Fruit fly (Drosophila melanogaster) whole organism, wandering third instar larva: ENCODE results near the gene Mcm7.

ENCODE experiments used
- CG32264 ChIP-seq: fragments of 200-800 bp; sonication (Bioruptor generic); optimal IDR thresholded peaks from 2 replicates; lab custom pipeline; 2016; ENCODE audit warnings: missing biosample characterization, missing genetic modification characterization
- CG9705 ChIP-seq: fragments of 200-800 bp; sonication (Bioruptor generic); optimal IDR thresholded peaks from 2 replicates; lab custom pipeline; 2018; ENCODE audit warnings: missing biosample characterization, mild to moderate bottlenecking, missing genetic modification characterization
- CrebA ChIP-seq: fragments of 200-800 bp; sonication (Bioruptor generic); optimal IDR thresholded peaks from 2 replicates; lab custom pipeline; 2016; ENCODE audit warnings: missing biosample characterization, mild to moderate bottlenecking, missing genetic modification characterization, borderline replicate concordance
- Dfd ChIP-seq: fragments of >200 bp; optimal IDR thresholded peaks from 2 replicates; lab custom pipeline; 2017; ENCODE audit warnings: missing biosample characterization, missing genetic modification characterization
- Dif ChIP-seq: fragments of 200-275, 200-300 bp; sonication (Bioruptor generic); optimal IDR thresholded peaks from 2 replicates; lab custom pipeline; 2018; ENCODE audit warnings: missing biosample characterization, missing genetic modification characterization; ENCODE audit not compliant: partially characterized antibody
- HLH106 ChIP-seq: fragments of 200-800 bp; optimal IDR thresholded peaks from 3 replicates; lab custom pipeline; 2019; ENCODE audit warnings: missing biosample characterization, mild to moderate bottlenecking, missing genetic modification characterization, moderate library complexity
- Hnf4 ChIP-seq: fragments of 200-800 bp; sonication (Bioruptor generic); optimal IDR thresholded peaks from 2 replicates; lab custom pipeline; 2016; ENCODE audit warnings: missing biosample characterization, mild to moderate bottlenecking, missing genetic modification characterization
- Hr78 ChIP-seq: fragments of >200 bp; optimal IDR thresholded peaks from 2 replicates; lab custom pipeline; 2017; ENCODE audit warnings: missing biosample characterization, missing genetic modification characterization
- Hr83 ChIP-seq: fragments of 200-300 bp; sonication (Bioruptor generic); optimal IDR thresholded peaks from 2 replicates; lab custom pipeline; 2016; ENCODE audit warnings: missing biosample characterization, mild to moderate bottlenecking, missing genetic modification characterization, moderate library complexity; ENCODE audit not compliant: poor library complexity, severe bottlenecking
- Mio ChIP-seq: sonication (Bioruptor generic); optimal IDR thresholded peaks from 2 replicates; lab custom pipeline; 2016; ENCODE audit warnings: missing biosample characterization, missing genetic modification characterization
- Myc ChIP-seq: fragments of >200 bp; optimal IDR thresholded peaks from 2 replicates; lab custom pipeline; 2017
- N ChIP-seq: fragments of >200 bp; optimal IDR thresholded peaks from 2 replicates; lab custom pipeline; 2018; ENCODE audit warnings: missing biosample characterization, missing external identifiers, missing genetic modification characterization
- Rel ChIP-seq, 2 experiments: fragments of 200-800 bp; sonication (Bioruptor generic) in 1 of 2; optimal IDR thresholded peaks; 2 replicates in 1 of 2; 3 replicates in 1 of 2; lab custom pipeline; 2016 to 2019; ENCODE audit warnings: mild to moderate bottlenecking in 2 of 2, missing biosample characterization in 2 of 2, missing genetic modification characterization in 2 of 2, moderate library complexity in 1 of 2
- Sp1 ChIP-seq: fragments of 200-800 bp; sonication (Bioruptor generic); optimal IDR thresholded peaks from 3 replicates; lab custom pipeline; 2019; ENCODE audit warnings: missing biosample characterization, mild to moderate bottlenecking, missing genetic modification characterization, moderate library complexity
- br ChIP-seq: fragments of 200-800 bp; sonication (Bioruptor generic); optimal IDR thresholded peaks from 2 replicates; lab custom pipeline; 2016; ENCODE audit warnings: missing biosample characterization, missing genetic modification characterization
- dl ChIP-seq, 2 experiments: fragments of 175-275, 200-275 bp in 1 of 2; fragments of 200-275 bp in 1 of 2; sonication (Bioruptor generic); optimal IDR thresholded peaks; lab custom pipeline; 2018; ENCODE audit warnings: mild to moderate bottlenecking in 2 of 2, missing biosample characterization in 2 of 2, missing genetic modification characterization in 2 of 2, moderate library complexity in 2 of 2; ENCODE audit not compliant: partially characterized antibody in 2 of 2, insufficient read depth in 1 of 2
- dmrt93B ChIP-seq: fragments of 200-800 bp; sonication (Bioruptor generic); optimal IDR thresholded peaks from 2 replicates; lab custom pipeline; 2018; ENCODE audit warnings: missing biosample characterization, mild to moderate bottlenecking, missing genetic modification characterization
- dsf ChIP-seq: sonication (Bioruptor generic); optimal IDR thresholded peaks from 2 replicates; lab custom pipeline; 2016; ENCODE audit warnings: missing biosample characterization, missing genetic modification characterization, borderline replicate concordance
- foxo ChIP-seq, 2 experiments: fragments of 200-800 bp; sonication (Bioruptor generic); optimal IDR thresholded peaks; 2 replicates in 1 of 2; 3 replicates in 1 of 2; lab custom pipeline; 2016 to 2017; ENCODE audit warnings: missing biosample characterization in 2 of 2, missing genetic modification characterization in 2 of 2
- fru ChIP-seq: fragments of 200-800 bp; sonication (Bioruptor generic); optimal IDR thresholded peaks from 3 replicates; lab custom pipeline; 2016; ENCODE audit warnings: missing biosample characterization, mild to moderate bottlenecking, missing genetic modification characterization
- jim ChIP-seq: fragments of 175-275, 200-325 bp; sonication (Bioruptor generic); optimal IDR thresholded peaks from 2 replicates; lab custom pipeline; 2016; ENCODE audit warnings: missing biosample characterization, mild to moderate bottlenecking, missing genetic modification characterization
- pan ChIP-seq: fragments of >200 bp; optimal IDR thresholded peaks from 2 replicates; lab custom pipeline; 2017
- rgr ChIP-seq: fragments of 200-800 bp; sonication (Bioruptor generic); optimal IDR thresholded peaks from 3 replicates; lab custom pipeline; 2016; ENCODE audit warnings: missing biosample characterization, mild to moderate bottlenecking, missing genetic modification characterization
- sage ChIP-seq: fragments of 200-800 bp; sonication (Bioruptor generic); optimal IDR thresholded peaks from 2 replicates; lab custom pipeline; 2016; ENCODE audit warnings: missing biosample characterization, mild to moderate bottlenecking, missing genetic modification characterization
- usp ChIP-seq: fragments of >200 bp; optimal IDR thresholded peaks from 2 replicates; lab custom pipeline; 2017; ENCODE audit warnings: missing biosample characterization, missing genetic modification characterization
- woc ChIP-seq: sonication (Bioruptor generic); optimal IDR thresholded peaks from 2 replicates; lab custom pipeline; 2016; ENCODE audit warnings: missing biosample characterization, mild to moderate bottlenecking, missing genetic modification characterization

The Mcm7 gene

DNA sequence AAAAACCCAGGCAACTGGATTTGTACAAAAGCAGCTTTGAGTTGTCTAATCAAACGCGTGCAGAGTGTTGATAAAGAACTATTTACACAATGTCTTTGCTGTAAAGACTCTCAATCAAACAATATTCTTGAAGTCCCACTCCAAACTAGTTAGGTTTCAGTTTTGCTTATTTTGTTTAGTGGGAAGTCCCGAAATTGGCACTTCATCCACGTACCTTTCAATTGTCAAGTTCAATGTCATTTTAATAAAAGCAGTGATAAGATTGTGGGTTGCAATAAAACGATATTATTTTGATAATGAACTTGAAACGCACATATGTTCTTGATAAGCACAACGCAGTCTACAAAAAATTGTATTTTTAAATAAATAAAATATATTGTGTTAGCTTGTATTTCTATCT is 34.5 kb upstream of the Mcm7 start:
- TF ChIP-seq rgr (GFP tag; lab: Kevin White, UChicago) (no peak), dsf (GFP tag; lab: Kevin White, UChicago) (no peak), woc (GFP tag; lab: Kevin White, UChicago) (no peak), Rel (GFP tag; optimal IDR thresholded peaks at IDR 0.05; lab: Kevin White, UChicago) (no peak), Rel (tag; optimal IDR thresholded peaks at IDR 0.05; lab: Kevin White, UChicago) (peak; percentile 98), dl (GFP tag; optimal IDR thresholded peaks at IDR 0.05; lab: Kevin White, UChicago; ENCODE audit: insufficient read depth in 1 of 2, partially characterized antibody in 2 of 2) (no peak)
- TF ChIP-seq, all 38 proteins: peak for 1

DNA sequence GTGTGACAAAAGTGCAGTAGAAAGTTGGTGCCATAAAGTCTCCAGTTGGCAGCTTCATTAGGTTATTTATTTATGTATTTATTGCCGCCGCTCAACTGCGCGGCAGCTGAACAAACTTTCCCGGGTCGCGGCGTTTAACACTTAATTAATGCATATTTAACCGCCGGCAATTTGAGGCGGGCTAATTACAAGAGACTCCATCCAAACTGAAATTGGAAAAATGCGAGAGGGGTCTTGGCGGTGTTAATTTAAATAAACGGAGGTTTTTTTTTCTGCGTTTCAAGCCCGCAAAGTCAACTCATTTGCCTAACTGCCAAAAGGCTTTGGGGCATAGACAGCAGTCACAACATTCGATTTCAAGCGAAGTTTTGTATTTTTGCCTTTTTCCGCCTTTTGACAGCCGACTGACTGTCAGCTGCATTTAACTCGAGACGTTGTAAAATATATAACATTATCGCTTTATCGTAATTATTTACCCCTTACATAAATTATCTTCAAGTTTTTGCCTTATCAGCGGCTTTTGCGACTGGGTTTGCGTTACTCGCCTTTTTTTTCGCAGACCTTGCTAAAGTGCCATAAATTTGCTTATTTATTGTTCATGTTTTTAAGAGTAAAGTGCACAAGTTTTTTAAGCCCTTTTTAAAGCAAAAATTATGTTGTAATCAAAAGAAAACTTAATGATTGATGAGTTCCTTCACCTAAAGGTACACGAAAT is 33.6 kb upstream of the Mcm7 start:
- no peak for TF ChIP-seq CG32264 (GFP tag; lab: Kevin White, UChicago)
- TF ChIP-seq CrebA (GFP tag; lab: Kevin White, UChicago), result no peak
- TF ChIP-seq Sp1 (GFP tag; lab: Kevin White, UChicago), result no peak
- TF ChIP-seq fru (GFP tag; lab: Kevin White, UChicago), result no peak
- TF ChIP-seq sage, result no peak
- no peak for TF ChIP-seq pan (lab: Kevin White, UChicago)
- TF ChIP-seq usp (GFP tag; lab: Kevin White, UChicago), result no peak

DNA sequence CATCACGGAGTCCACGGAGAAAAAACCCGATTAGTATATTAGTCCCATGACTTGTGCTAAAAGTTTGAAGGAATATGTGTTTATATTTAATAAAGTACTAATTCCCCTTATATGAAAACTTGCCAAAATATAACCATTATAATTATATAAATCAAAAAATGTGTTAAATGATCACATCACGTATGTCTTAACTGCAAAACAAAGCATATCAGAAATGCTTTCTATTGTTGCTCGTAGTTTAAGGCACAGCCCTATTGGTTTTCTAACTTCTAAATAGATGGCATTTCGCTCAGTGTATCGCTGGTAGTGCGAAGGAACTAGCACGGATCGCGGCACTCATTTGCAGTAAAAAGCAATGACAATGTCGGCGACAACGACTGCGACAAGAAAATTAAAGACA is 31.5 kb upstream of the Mcm7 start:
- TF ChIP-seq Hr78 (GFP tag; lab: Kevin White, UChicago), result no peak
- no peak for TF ChIP-seq Dif (GFP tag; lab: Kevin White, UChicago)
- no peak for TF ChIP-seq CrebA (GFP tag; lab: Kevin White, UChicago)
- TF ChIP-seq, all 38 proteins: peak for 0

DNA sequence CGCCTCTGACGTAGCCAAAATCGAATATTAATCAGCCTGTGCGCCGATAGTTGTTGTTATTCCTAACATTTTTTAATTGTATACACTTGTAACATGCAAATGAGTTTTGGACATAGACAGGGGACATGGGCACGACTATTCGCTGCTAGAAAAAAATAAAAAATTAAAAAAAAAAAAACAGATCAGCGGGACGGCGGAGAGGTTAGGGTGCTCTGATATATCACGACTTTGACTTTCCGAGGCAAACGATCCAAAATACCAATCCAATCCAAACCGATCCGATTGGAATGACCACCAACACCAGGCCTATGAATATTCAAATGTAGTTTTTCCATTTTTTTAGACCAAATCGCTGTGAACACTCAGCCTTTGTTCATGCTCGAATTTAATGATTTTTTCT is 30.6 kb upstream of the Mcm7 start:
- TF ChIP-seq Myc (lab: Kevin White, UChicago) (no peak), Dfd (GFP tag; lab: Kevin White, UChicago) (no peak), jim (GFP tag; lab: Kevin White, UChicago) (no peak), Dif (GFP tag; lab: Kevin White, UChicago) (no peak), dmrt93B (GFP tag; lab: Kevin White, UChicago) (no peak), Rel (GFP tag; optimal IDR thresholded peaks at IDR 0.05; lab: Kevin White, UChicago) (no peak), Rel (tag; optimal IDR thresholded peaks at IDR 0.05; lab: Kevin White, UChicago) (no peak), Mio (GFP tag; lab: Kevin White, UChicago) (no peak)

DNA sequence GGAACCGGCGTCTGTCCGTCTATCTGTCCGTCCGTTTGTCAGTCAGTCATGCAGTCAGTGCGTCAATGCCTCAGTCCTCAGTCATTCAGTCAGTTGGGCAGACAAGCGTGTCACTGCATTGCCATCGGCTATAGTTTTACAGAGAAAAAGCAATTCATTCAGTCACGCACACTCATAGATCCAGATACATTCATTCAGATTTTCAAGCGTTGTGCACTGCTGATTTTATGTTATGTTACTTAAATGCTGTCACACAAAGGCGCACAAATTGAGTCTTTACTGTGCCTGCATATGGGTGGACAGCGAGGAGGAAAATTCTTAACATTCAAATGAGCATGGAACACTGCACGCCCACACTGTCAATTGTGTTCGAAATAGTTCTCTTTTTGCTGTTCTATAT is 26.2 kb upstream of the Mcm7 start:
- TF ChIP-seq Mio (GFP tag; lab: Kevin White, UChicago) (no peak), HLH106 (tag; lab: Kevin White, UChicago) (no peak), Hr83 (GFP tag; lab: Kevin White, UChicago) (no peak), Hr78 (GFP tag; lab: Kevin White, UChicago) (no peak), Dfd (GFP tag; lab: Kevin White, UChicago) (no peak), CG32264 (GFP tag; lab: Kevin White, UChicago) (no peak), Hnf4 (no peak), Myc (lab: Kevin White, UChicago) (no peak)

DNA sequence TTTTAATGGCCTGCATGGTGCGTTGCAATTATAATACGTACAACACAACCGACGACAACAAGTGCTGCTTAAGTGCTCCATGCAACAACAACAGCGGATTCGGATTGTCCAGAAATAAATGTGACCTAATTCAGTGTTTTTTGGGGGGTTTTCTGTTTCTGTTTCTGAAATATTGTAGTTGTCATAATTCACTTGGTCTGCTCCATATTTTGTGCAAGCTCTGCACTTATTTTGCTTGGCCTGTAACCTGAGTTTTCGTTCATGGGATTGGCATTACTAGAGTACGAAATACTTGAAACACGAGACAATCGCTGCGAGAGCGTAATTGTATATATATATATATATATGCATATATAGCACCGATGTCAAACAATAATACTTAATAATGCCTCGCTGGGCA is 22.1 kb upstream of the Mcm7 start:
- TF ChIP-seq br, result no peak
- TF ChIP-seq N (GFP tag; lab: Kevin White, UChicago), result no peak
- TF ChIP-seq rgr (GFP tag; lab: Kevin White, UChicago), result no peak
- no peak for TF ChIP-seq pan (lab: Kevin White, UChicago)
- no peak for TF ChIP-seq Dfd (GFP tag; lab: Kevin White, UChicago)
- no peak for TF ChIP-seq woc (GFP tag; lab: Kevin White, UChicago)
- TF ChIP-seq Myc (lab: Kevin White, UChicago), result no peak
- TF ChIP-seq CG9705, result no peak
- no peak for TF ChIP-seq Sp1 (GFP tag; lab: Kevin White, UChicago)
- TF ChIP-seq Rel (GFP tag; optimal IDR thresholded peaks at IDR 0.05; lab: Kevin White, UChicago), result no peak
- no peak for TF ChIP-seq Rel (tag; optimal IDR thresholded peaks at IDR 0.05; lab: Kevin White, UChicago)
- TF ChIP-seq foxo (GFP tag; optimal IDR thresholded peaks at IDR 0.05; lab: Kevin White, UChicago), result no peak
- no peak for TF ChIP-seq Hnf4
